Fruit fly (Drosophila melanogaster): ENCODE results near the gene CG34163.

CG34163 gene

dm6 chr2L:11965610-11966594 is 22.2 kb upstream of the CG34163 start (continued):
- no peak for TF ChIP-seq cyc (GFP tag; optimal IDR thresholded peaks at IDR 0.05)
- TF ChIP-seq CG8632 (GFP tag; optimal IDR thresholded peaks at IDR 0.05): peak; percentile 39
- peak; percentile 13 for TF ChIP-seq CG3032 (tag; optimal IDR thresholded peaks at IDR 0.05)
- TF ChIP-seq esn (GFP tag; optimal IDR thresholded peaks at IDR 0.05): peak; percentile 77
- TF ChIP-seq CG11902 (GFP tag; optimal IDR thresholded peaks at IDR 0.05): no peak
- peak; percentile 14 for TF ChIP-seq CG6276 (GFP tag; optimal IDR thresholded peaks at IDR 0.05)
- peak; percentile 61 for TF ChIP-seq lz (GFP tag; optimal IDR thresholded peaks at IDR 0.05)
- peak; percentile 31 for TF ChIP-seq CG31627 (GFP tag; optimal IDR thresholded peaks at IDR 0.05)
- no peak for TF ChIP-seq CG16779 (tag; optimal IDR thresholded peaks at IDR 0.05)
- TF ChIP-seq CG32006 (GFP tag; optimal IDR thresholded peaks at IDR 0.05): peak; percentile 48

- peak; percentile 52 for TF ChIP-seq Smox (GFP tag; optimal IDR thresholded peaks at IDR 0.05)
- TF ChIP-seq Sox102F (GFP tag; optimal IDR thresholded peaks at IDR 0.05): peak; percentile 34
- TF ChIP-seq Eip75B (GFP tag; optimal IDR thresholded peaks at IDR 0.05): peak; percentile 45
- peak; percentile 87 for TF ChIP-seq svp (GFP tag)
- no peak for TF ChIP-seq fd85E (GFP tag; optimal IDR thresholded peaks at IDR 0.05)
- peak; percentile 31 for TF ChIP-seq CG8632 (GFP tag; optimal IDR thresholded peaks at IDR 0.05)
- TF ChIP-seq dsx (GFP tag; optimal IDR thresholded peaks at IDR 0.05; ENCODE audit: poor library complexity, severe bottlenecking): no peak
- no peak for TF ChIP-seq CG8319 (GFP tag; optimal IDR thresholded peaks at IDR 0.05)
- TF ChIP-seq dac (GFP tag; optimal IDR thresholded peaks at IDR 0.05): peak; percentile 29
- TF ChIP-seq CG31627 (GFP tag; optimal IDR thresholded peaks at IDR 0.05): peak; percentile 59
- peak; percentile 91 for TF ChIP-seq Eip78C (GFP tag)
- TF ChIP-seq CG15336 (GFP tag; IDR thresholded peaks at IDR 0.05): peak; percentile 26; the same call in 1 of the 2 replicates
- TF ChIP-seq ss (GFP tag; optimal IDR thresholded peaks at IDR 0.05): peak; percentile 24 to 46
- peak; percentile 52 for TF ChIP-seq Sox14 (GFP tag; optimal IDR thresholded peaks at IDR 0.05)
- no peak for TF ChIP-seq vri (GFP tag; optimal IDR thresholded peaks at IDR 0.05)
- TF ChIP-seq fd59A (GFP tag; optimal IDR thresholded peaks at IDR 0.05): peak; percentile 45
- peak; percentile 12 for TF ChIP-seq Blimp-1 (GFP tag; optimal IDR thresholded peaks at IDR 0.05)
- TF ChIP-seq Hr4 (GFP tag; optimal IDR thresholded peaks at IDR 0.05): peak; percentile 47
- peak; percentile 45 for TF ChIP-seq Lpt (GFP tag; optimal IDR thresholded peaks at IDR 0.05)
- peak; percentile 26 for TF ChIP-seq achi (GFP tag; optimal IDR thresholded peaks at IDR 0.05)
- 0 out of 2 replicates have a peak, but pooled peaks have one; percentile 17 for TF ChIP-seq CG11294 (GFP tag; IDR thresholded peaks at IDR 0.05)
- peak; percentile 60 for TF ChIP-seq Met (GFP tag; optimal IDR thresholded peaks at IDR 0.05)
- peak; percentile 47 for TF ChIP-seq CG34406 (GFP tag; optimal IDR thresholded peaks at IDR 0.05)
- TF ChIP-seq CG1621 (tag; optimal IDR thresholded peaks at IDR 0.05): no peak
- peak; percentile 59 for TF ChIP-seq Hr39 (GFP tag; optimal IDR thresholded peaks at IDR 0.05)
- peak; percentile 58 for TF ChIP-seq cyc (GFP tag; optimal IDR thresholded peaks at IDR 0.05)
- TF ChIP-seq CG4318 (GFP tag; optimal IDR thresholded peaks at IDR 0.05): peak; percentile 42
- TF ChIP-seq CG6276 (GFP tag; optimal IDR thresholded peaks at IDR 0.05): peak; percentile 43
- TF ChIP-seq CG10631 (GFP tag; optimal IDR thresholded peaks at IDR 0.05): peak; percentile 63
- TF ChIP-seq Sox15 (GFP tag; optimal IDR thresholded peaks at IDR 0.05): peak; percentile 45
- TF ChIP-seq CG10669 (GFP tag; optimal IDR thresholded peaks at IDR 0.05): peak; percentile 59
- TF ChIP-seq net (GFP tag; optimal IDR thresholded peaks at IDR 0.05): peak; percentile 2
- no peak for TF ChIP-seq Hr38 (GFP tag; optimal IDR thresholded peaks at IDR 0.05)
- TF ChIP-seq OdsH (GFP tag; optimal IDR thresholded peaks at IDR 0.05): peak; percentile 35
- TF ChIP-seq fkh (GFP tag; optimal IDR thresholded peaks at IDR 0.05): no peak
- TF ChIP-seq CG6854 (GFP tag; optimal IDR thresholded peaks at IDR 0.05): no peak
- peak; percentile 47 for TF ChIP-seq CG11762 (GFP tag; optimal IDR thresholded peaks at IDR 0.05; ENCODE audit: insufficient read depth)
- TF ChIP-seq CG3919 (GFP tag; optimal IDR thresholded peaks at IDR 0.05): peak; percentile 63
- peak; percentile 47 for TF ChIP-seq CG3032 (tag; optimal IDR thresholded peaks at IDR 0.05)
- TF ChIP-seq topi (GFP tag; optimal IDR thresholded peaks at IDR 0.05): peak; percentile 70
- TF ChIP-seq acj6 (GFP tag; optimal IDR thresholded peaks at IDR 0.05): peak; percentile 69
These were observed 19.3 kb upstream of the CG34163 start for dm6 chr2L:11968581-11969272.

All from whole organism, prepupa.